Worm (Caenorhabditis elegans) whole organism, L4 larva: ENCODE measurements around the gene C18G1.9.

Experiments used
- F26F4.8 ChIP-seq: fragments of 200-800 bp; sonication (Bioruptor generic); conservative IDR thresholded peaks from 2 replicates; pipeline ENCODE4 v1.3.6; 2022; ENCODE audit warnings: missing genetic modification characterization, missing compliant biosample characterization
- F44E2.7 ChIP-seq: fragments of 200-800 bp; sonication (Bioruptor generic); IDR thresholded peaks from 2 replicates; pipeline ENCODE4 v2.1.2; 2022; ENCODE audit warnings: missing genetic modification characterization, missing compliant biosample characterization
- Y48G9A.11 ChIP-seq: fragments of 200-800 bp; sonication (Bioruptor generic); IDR thresholded peaks from 2 replicates; pipeline ENCODE4 v1.3.6; 2022; ENCODE audit warnings: missing genetic modification reagents, missing genetic modification characterization, missing compliant biosample characterization
- ZK546.5 ChIP-seq, 2 experiments: sonication (generic microtip); optimal IDR thresholded peaks; 2 replicates each; lab custom pipeline; 2017; ENCODE audit warnings: missing biosample characterization in 2 of 2, missing genetic modification characterization in 2 of 2
- aha-1 ChIP-seq: fragments of 150-350 bp; peaks from one replicate; lab custom pipeline; 2014; ENCODE audit warnings: missing biosample characterization, missing genetic modification characterization
- ceh-20 ChIP-seq: fragments of 200-800 bp; sonication (Bioruptor generic); IDR thresholded peaks from 2 replicates; pipeline ENCODE4 v1.3.6; 2022; ENCODE audit warnings: missing genetic modification reagents, missing genetic modification characterization, missing compliant biosample characterization
- ceh-44 ChIP-seq: fragments of 200-800 bp; sonication (Bioruptor generic); IDR thresholded peaks from 2 replicates; pipeline ENCODE4 v1.3.6; 2022; ENCODE audit warnings: missing genetic modification reagents, missing genetic modification characterization, missing compliant biosample characterization
- ctbp-1 ChIP-seq: fragments of 200-800 bp; sonication (Bioruptor generic); IDR thresholded peaks from 2 replicates; pipeline ENCODE4 v1.3.6; 2022; ENCODE audit warnings: missing genetic modification reagents, missing genetic modification characterization, missing compliant biosample characterization
- daf-16 ChIP-seq, 3 experiments: sonication (generic microtip); optimal IDR thresholded peaks; 2 replicates each; lab custom pipeline; 2016 to 2017; ENCODE audit warnings: missing genetic modification characterization in 3 of 3, missing genetic modification reagents in 3 of 3, mild to moderate bottlenecking in 2 of 3, missing compliant biosample characterization in 2 of 3, missing biosample characterization in 1 of 3, moderate library complexity in 1 of 3
- dmd-6 ChIP-seq: fragments of 200-800 bp; sonication (Bioruptor generic); IDR thresholded peaks from 2 replicates; pipeline ENCODE4 v1.3.6; 2022; ENCODE audit warnings: missing genetic modification reagents, missing genetic modification characterization, missing compliant biosample characterization
- dmd-8 ChIP-seq: fragments of 200-800 bp; sonication (Bioruptor generic); IDR thresholded peaks from 2 replicates; pipeline ENCODE4 v1.3.6; 2022; ENCODE audit warnings: missing genetic modification characterization, missing compliant biosample characterization
- dve-1 ChIP-seq: sonication (generic microtip); optimal IDR thresholded peaks from 2 replicates; lab custom pipeline; 2017; ENCODE audit warnings: antibody characterized with exemption, mild to moderate bottlenecking, missing genetic modification characterization, missing compliant biosample characterization; ENCODE audit not compliant: insufficient read depth
- gei-8 ChIP-seq: fragments of 200-800 bp; sonication (Bioruptor generic); optimal IDR thresholded peaks from 2 replicates; lab custom pipeline; 2018; ENCODE audit warnings: mild to moderate bottlenecking, missing genetic modification characterization, missing compliant biosample characterization
- hif-1 ChIP-seq, 2 experiments: sonication (generic microtip); optimal IDR thresholded peaks; 2 replicates each; lab custom pipeline; 2016 to 2017; ENCODE audit warnings: missing compliant biosample characterization in 2 of 2, missing genetic modification characterization in 2 of 2, missing genetic modification reagents in 2 of 2, missing genotype in 2 of 2, mild to moderate bottlenecking in 1 of 2
- hlh-11 ChIP-seq: fragments of 200-800 bp; sonication (Bioruptor generic); optimal IDR thresholded peaks from 2 replicates; lab custom pipeline; 2018; ENCODE audit warnings: mild to moderate bottlenecking, missing genetic modification characterization, missing compliant biosample characterization
- lim-7 ChIP-seq: fragments of 200-800 bp; sonication (Bioruptor generic); IDR thresholded peaks from 2 replicates; pipeline ENCODE4 v1.3.6; 2022; ENCODE audit warnings: missing genetic modification characterization, missing compliant biosample characterization
- lin-1 ChIP-seq: fragments of 200-800 bp; sonication (Bioruptor generic); IDR thresholded peaks from 2 replicates; pipeline ENCODE4 v1.3.6; 2022; ENCODE audit warnings: missing genetic modification reagents, missing genetic modification characterization, missing compliant biosample characterization
- lin-38 ChIP-seq: fragments of 200-800 bp; sonication (Bioruptor generic); IDR thresholded peaks from 2 replicates; pipeline ENCODE4 v1.3.6; 2022; ENCODE audit warnings: missing genetic modification reagents, missing genetic modification characterization, missing compliant biosample characterization
- lir-3 ChIP-seq: sonication (generic microtip); optimal IDR thresholded peaks from 2 replicates; lab custom pipeline; 2016; ENCODE audit warnings: mild to moderate bottlenecking, missing genetic modification characterization, missing compliant biosample characterization
- mdl-1 ChIP-seq, 2 experiments: fragments of 150-350 bp in 1 of 2; sonication (generic microtip) in 1 of 2; optimal IDR thresholded peaks; 2 replicates each; lab custom pipeline; 2014 to 2017; ENCODE audit warnings: missing biosample characterization in 2 of 2, missing genetic modification characterization in 2 of 2
- mdt-29 ChIP-seq: fragments of 200-800 bp; sonication (Bioruptor generic); IDR thresholded peaks from 2 replicates; pipeline ENCODE4 v1.3.6; 2022; ENCODE audit warnings: missing genetic modification reagents, missing genetic modification characterization, missing compliant biosample characterization
- mxl-3 ChIP-seq: fragments of 200-800 bp; sonication (Bioruptor generic); optimal IDR thresholded peaks from 2 replicates; lab custom pipeline; 2018; ENCODE audit warnings: mild to moderate bottlenecking, missing genetic modification characterization, missing compliant biosample characterization
- nhr-111 ChIP-seq: fragments of 200-800 bp; sonication (Bioruptor generic); optimal IDR thresholded peaks from 2 replicates; lab custom pipeline; 2018; ENCODE audit warnings: mild to moderate bottlenecking, missing genetic modification characterization, missing compliant biosample characterization
- nhr-28 ChIP-seq: fragments of 150-350 bp; optimal IDR thresholded peaks from 2 replicates; lab custom pipeline; 2014; ENCODE audit warnings: missing biosample characterization, missing genetic modification characterization
- nhr-41 ChIP-seq: fragments of 200-800 bp; sonication (Bioruptor generic); IDR thresholded peaks from 2 replicates; pipeline ENCODE4 v1.3.6; 2022; ENCODE audit warnings: missing genetic modification reagents, missing genetic modification characterization, missing compliant biosample characterization
- nhr-6 ChIP-seq: fragments of 150-350 bp; optimal IDR thresholded peaks from 2 replicates; lab custom pipeline; 2014; ENCODE audit warnings: missing biosample characterization, missing genetic modification characterization
- php-3 ChIP-seq: fragments of 200-800 bp; sonication (Bioruptor generic); IDR thresholded peaks from 2 replicates; pipeline ENCODE4 v1.3.6; 2022; ENCODE audit warnings: missing genetic modification reagents, missing genetic modification characterization, missing compliant biosample characterization
- pqm-1 ChIP-seq: sonication (generic microtip); optimal IDR thresholded peaks from 2 replicates; lab custom pipeline; 2017; ENCODE audit warnings: missing biosample characterization, missing genetic modification characterization
- snpc-4 ChIP-seq: fragments of 150-350 bp; optimal IDR thresholded peaks from 2 replicates; lab custom pipeline; 2014; ENCODE audit warnings: missing biosample characterization, missing genetic modification characterization
- spr-3 ChIP-seq: fragments of 200-800 bp; sonication (Bioruptor generic); optimal IDR thresholded peaks from 2 replicates; lab custom pipeline; 2018; ENCODE audit warnings: mild to moderate bottlenecking, missing genetic modification characterization, missing compliant biosample characterization
- unc-39 ChIP-seq: sonication (generic microtip); optimal IDR thresholded peaks from 2 replicates; lab custom pipeline; 2017; ENCODE audit warnings: missing biosample characterization, missing genetic modification characterization
- unc-62 ChIP-seq, 3 experiments: fragments of 150-350 bp in 1 of 3; sonication (generic microtip); optimal IDR thresholded peaks in 2 of 3; peaks in 1 of 3; 1 replicate in 1 of 3; 2 replicates in 2 of 3; lab custom pipeline; 2014 to 2017; ENCODE audit warnings: missing biosample characterization in 3 of 3, missing genetic modification characterization in 3 of 3, missing genetic modification reagents in 3 of 3, missing genotype in 1 of 3
- zfp-2 ChIP-seq: sonication (generic microtip); optimal IDR thresholded peaks from 2 replicates; lab custom pipeline; 2016; ENCODE audit warnings: mild to moderate bottlenecking, missing genetic modification characterization, missing compliant biosample characterization
- zip-11 ChIP-seq: fragments of 200-800 bp; sonication (Bioruptor generic); IDR thresholded peaks from 2 replicates; pipeline ENCODE4 v1.3.6; 2022; ENCODE audit warnings: missing genetic modification characterization, missing compliant biosample characterization

The C18G1.9 gene

ce11 chrV:4787836-4788235 is 18.3 kb upstream of the C18G1.9 start:
- TF ChIP-seq unc-62 (GFP tag; optimal IDR thresholded peaks at IDR 0.05 in 1 of 2; lab: Kevin White, UChicago) (peak in 1 of 2 experiments; percentile 32), unc-62 (tag; optimal IDR thresholded peaks at IDR 0.05; lab: Kevin White, UChicago) (no peak), nhr-6 (tag; lab: Kevin White, UChicago) (no peak), ZK546.5 (tag; optimal IDR thresholded peaks at IDR 0.05; lab: Kevin White, UChicago) (no peak), ceh-44 (no peak), mdl-1 (tag; optimal IDR thresholded peaks at IDR 0.05; lab: Kevin White, UChicago) (no peak), hif-1 (tag; optimal IDR thresholded peaks at IDR 0.05; lab: Kevin White, UChicago) (no peak), spr-3 (GFP tag; lab: Kevin White, UChicago) (no peak), aha-1 (tag; lab: Kevin White, UChicago) (peak; percentile 91), nhr-111 (GFP tag; lab: Kevin White, UChicago) (no peak), unc-39 (tag; lab: Kevin White, UChicago) (no peak), snpc-4 (no peak)

DNA sequence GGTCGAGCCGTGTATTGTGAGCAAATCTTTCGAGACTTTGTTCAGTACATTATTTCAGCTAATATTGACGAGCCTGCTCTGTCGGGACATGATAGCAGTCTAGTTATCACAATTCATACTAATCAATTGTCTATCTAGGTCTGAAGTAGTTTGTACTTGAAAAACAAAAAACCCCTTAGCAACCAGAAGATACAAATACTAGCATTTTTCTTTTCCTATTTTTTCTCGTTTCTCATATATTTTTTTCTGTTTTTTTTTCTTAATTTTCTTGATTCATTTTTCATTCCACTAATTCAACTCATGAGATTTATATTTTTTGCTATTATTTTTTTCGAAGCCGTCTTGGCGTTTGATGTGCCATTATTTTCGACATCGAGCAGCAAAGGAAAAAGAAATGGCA is 17.6 kb upstream of the C18G1.9 start, which contains the start of gene R02F11.9:
Gene R02F11.9 (plus strand): TSS at position 301 of the 400 bp plus-strand sequence.
- TF ChIP-seq dmd-8 (GFP tag; lab: Robert Waterston, UW) = no peak

DNA sequence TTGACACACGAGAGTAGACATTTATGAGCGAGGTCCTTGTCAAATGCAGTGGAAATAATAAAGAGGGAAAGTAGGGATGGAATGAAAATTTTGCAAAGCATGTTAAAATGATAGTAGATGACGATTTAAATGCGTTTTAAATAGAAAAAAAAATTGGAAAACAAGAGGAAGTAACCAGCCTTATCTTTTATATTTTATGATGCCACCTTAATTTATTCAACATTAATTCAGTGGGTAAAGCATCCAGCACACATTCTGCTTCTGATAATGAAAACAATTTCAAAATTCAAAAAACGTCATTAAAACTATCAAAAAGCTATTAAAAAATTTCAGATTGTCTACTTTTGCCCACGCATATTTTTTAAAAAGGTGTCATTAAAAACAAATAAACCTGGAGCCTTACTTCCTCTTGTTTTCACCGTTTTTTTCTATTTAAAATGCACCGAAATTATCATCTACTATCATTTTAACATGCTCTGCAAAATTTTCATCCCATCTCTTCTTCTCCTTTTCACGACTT is 15.9 kb upstream of the C18G1.9 start, which contains the start of the genes Y60C6A.2 and Y60C6A.3:
Gene Y60C6A.2 (minus strand): TSS at position 101 of the 520 bp plus-strand sequence.
Gene Y60C6A.3 (plus strand): TSS at position 470 of the 520 bp plus-strand sequence.
- TF ChIP-seq ZK546.5 (tag; optimal IDR thresholded peaks at IDR 0.05; lab: Kevin White, UChicago) = no peak
- TF ChIP-seq aha-1 (tag; lab: Kevin White, UChicago) = peak; percentile 44

DNA sequence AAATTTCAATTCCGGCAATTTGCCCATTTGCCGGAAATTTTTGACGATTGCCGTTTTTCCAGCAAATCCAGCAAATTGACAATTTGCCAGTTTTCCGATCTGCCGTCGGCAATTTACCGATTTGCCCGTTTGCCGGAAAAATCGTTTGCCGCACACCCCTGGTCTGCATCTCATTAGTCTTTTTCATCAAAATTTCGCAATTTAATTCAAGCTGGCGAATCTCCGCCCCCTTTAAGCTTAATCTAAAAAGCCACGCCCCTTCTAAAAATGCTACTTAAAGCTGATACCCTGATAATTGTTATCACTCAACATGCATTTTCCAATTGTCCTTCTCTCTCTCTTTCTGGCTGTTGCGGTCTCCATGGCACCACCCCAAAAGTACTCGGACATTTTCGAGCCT is 13.8 kb upstream of the C18G1.9 start, which contains the start of gene Y60C6A.1:
Gene Y60C6A.1 (plus strand): TSS at position 301 of the 400 bp plus-strand sequence.
- TF ChIP-seq aha-1 (tag; lab: Kevin White, UChicago) = peak; percentile 59
- TF ChIP-seq mxl-3 (GFP tag; lab: Kevin White, UChicago) = no peak
- TF ChIP-seq, all 104 proteins: peak for 1

ce11 chrV:4777388-4777986 is 8.0 kb upstream of the C18G1.9 start, which contains the start of gene C18G1.1:
Gene C18G1.1 (plus strand): TSS chrV:4777960.
- TF ChIP-seq dve-1 (no peak), unc-62 (GFP tag; optimal IDR thresholded peaks at IDR 0.05 in 1 of 2; lab: Kevin White, UChicago) (peak in 1 of 2 experiments; percentile 94), unc-62 (tag; optimal IDR thresholded peaks at IDR 0.05; lab: Kevin White, UChicago) (no peak), ctbp-1 (GFP tag; lab: Robert Waterston, UW) (no peak)

ce11 chrV:4775140-4775539 is 5.6 kb upstream of the C18G1.9 start:
- TF ChIP-seq Y48G9A.11 (GFP tag; lab: Robert Waterston, UW) (no peak), gei-8 (no peak), unc-62 (GFP tag; optimal IDR thresholded peaks at IDR 0.05 in 1 of 2; lab: Kevin White, UChicago) (peak in 1 of 2 experiments; percentile 68), unc-62 (tag; optimal IDR thresholded peaks at IDR 0.05; lab: Kevin White, UChicago) (no peak), ceh-20 (GFP tag; lab: Robert Waterston, UW) (0 out of 2 replicates have a peak, but pooled peaks have one; percentile 32), zfp-2 (tag; lab: Kevin White, UChicago) (no peak)

ce11 chrV:4770408-4770947 is 945 bp upstream of the C18G1.9 start, which contains the start of gene elt-7:
Gene elt-7 (plus strand): TSS chrV:4770670.
- TF ChIP-seq lin-38 = no peak
- TF ChIP-seq F26F4.8 (GFP tag; lab: Robert Waterston, UW) = no peak
- TF ChIP-seq F44E2.7 (GFP tag; lab: Robert Waterston, UW) = no peak
- peak; percentile 81 for TF ChIP-seq pqm-1 (tag; lab: Kevin White, UChicago)
- TF ChIP-seq mdt-29 (GFP tag; lab: Robert Waterston, UW) = no peak
- TF ChIP-seq nhr-28 = peak; percentile 73
- no peak for TF ChIP-seq zip-11 (GFP tag; lab: Robert Waterston, UW)
- TF ChIP-seq daf-16 (GFP tag; optimal IDR thresholded peaks at IDR 0.05; lab: Kevin White, UChicago) = no peak
- TF ChIP-seq daf-16 (tag; optimal IDR thresholded peaks at IDR 0.05; lab: Kevin White, UChicago) = no peak
- TF ChIP-seq lin-1 = no peak
- no peak for TF ChIP-seq lim-7
- peak; percentile 40 for TF ChIP-seq hlh-11 (tag; lab: Kevin White, UChicago)
- TF ChIP-seq php-3 = 0 out of 2 replicates have a peak, but pooled peaks have one; percentile 11
- TF ChIP-seq aha-1 (tag; lab: Kevin White, UChicago) = peak; percentile 92
- TF ChIP-seq lir-3 = no peak
- TF ChIP-seq nhr-41 = peak; percentile 84; the same call in 1 of the 2 replicates
- peak; percentile 54 for TF ChIP-seq dmd-6 (GFP tag; lab: Robert Waterston, UW)
